Fruit fly (Drosophila melanogaster) Kc167 (cell line): ENCODE data around the gene cic.

Experiments used
- Sin3A ChIP-seq: fragments of >200 bp; optimal IDR thresholded peaks from 2 replicates; lab custom pipeline; 2018; ENCODE audit warnings: missing external identifiers
- h ChIP-seq: fragments of >200 bp; optimal IDR thresholded peaks from 3 replicates; lab custom pipeline; 2018; ENCODE audit warnings: missing external identifiers
- insv ChIP-seq: fragments of >200 bp; optimal IDR thresholded peaks from 3 replicates; lab custom pipeline; 2018; ENCODE audit warnings: missing external identifiers
- psq ChIP-seq: fragments of >200 bp; optimal IDR thresholded peaks from 2 replicates; lab custom pipeline; 2017; ENCODE audit warnings: missing external identifiers
- ttk ChIP-seq: sonication (Bioruptor generic); optimal IDR thresholded peaks from 2 replicates; lab custom pipeline; 2017; ENCODE audit warnings: missing external identifiers

DNA sequence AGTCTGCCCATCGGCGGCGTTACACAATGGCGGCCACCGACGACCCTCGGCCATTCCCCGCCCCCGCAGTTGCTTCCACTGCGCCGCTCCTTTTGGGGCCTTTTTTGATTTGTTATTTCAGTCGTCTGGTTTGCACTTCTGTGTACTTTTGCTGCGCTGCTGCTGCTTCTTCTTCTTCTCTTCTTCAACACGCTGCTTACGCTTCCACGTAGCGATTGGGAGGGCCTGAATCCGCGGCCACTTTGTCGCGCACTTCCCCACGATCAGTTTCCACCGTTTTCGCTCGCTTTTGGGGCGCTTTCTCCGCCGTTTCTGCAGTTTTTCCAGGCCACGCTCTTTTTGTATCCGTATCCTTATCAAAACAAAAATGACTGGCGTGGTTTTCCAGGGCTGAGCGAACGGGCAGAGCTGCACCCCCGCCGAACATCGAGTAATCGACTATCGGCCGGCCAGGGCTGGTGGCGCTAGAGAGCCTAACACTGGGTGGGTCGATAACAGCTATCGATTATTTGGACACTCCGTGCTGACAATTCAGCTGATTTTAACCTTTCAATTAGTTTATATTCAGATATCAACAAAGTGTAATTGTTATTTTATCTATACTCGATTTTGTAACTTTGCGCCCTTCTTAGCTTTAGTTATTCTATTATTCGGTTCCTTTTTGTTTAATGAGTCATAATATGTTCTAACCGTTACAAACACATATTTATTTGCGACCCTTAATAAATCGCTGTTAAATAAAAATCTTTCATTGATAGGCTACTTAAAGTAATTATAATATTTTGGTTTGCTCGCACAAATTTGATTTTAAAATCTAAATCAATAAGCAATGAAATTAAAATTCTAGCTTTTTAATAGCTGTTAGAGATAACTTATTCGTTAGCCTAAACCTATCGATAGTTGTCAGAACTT is 75.3 kb downstream of the cic start, which contains the start of the genes CG4360 and Sirt2:
- TF ChIP-seq ttk = no peak
- TF ChIP-seq psq (lab: Kevin White, UChicago) = no peak
- no peak for TF ChIP-seq Sin3A (lab: Kevin White, UChicago)
- no peak for TF ChIP-seq insv (lab: Kevin White, UChicago)
- TF ChIP-seq h (lab: Kevin White, UChicago) = no peak
